Fruit fly (Drosophila melanogaster): ENCODE results near the gene Neu2.

The Neu2 gene

dm6 chr3L:21453623-21454022 is 36.8 kb downstream of the Neu2 start (continued):
- TF ChIP-seq CG3919 (GFP tag; optimal IDR thresholded peaks at IDR 0.05), result peak; percentile 68
- TF ChIP-seq CG1621 (tag; optimal IDR thresholded peaks at IDR 0.05), result peak; percentile 73
- TF ChIP-seq OdsH (GFP tag; optimal IDR thresholded peaks at IDR 0.05), result peak; percentile 35
- TF ChIP-seq dsx (GFP tag; optimal IDR thresholded peaks at IDR 0.05; ENCODE audit: poor library complexity, severe bottlenecking), result peak; percentile 85
- TF ChIP-seq CG10631 (GFP tag; optimal IDR thresholded peaks at IDR 0.05), result peak; percentile 62
- TF ChIP-seq Gug (GFP tag; IDR thresholded peaks at IDR 0.05), result no peak
- no peak for TF ChIP-seq CG16779 (tag; optimal IDR thresholded peaks at IDR 0.05)
- TF ChIP-seq Eip93F (GFP tag; optimal IDR thresholded peaks at IDR 0.05), result no peak
- no peak for TF ChIP-seq CG11762 (GFP tag; optimal IDR thresholded peaks at IDR 0.05; ENCODE audit: insufficient read depth)
- peak; percentile 68 for TF ChIP-seq CG10669 (GFP tag; optimal IDR thresholded peaks at IDR 0.05)
- TF ChIP-seq lz (GFP tag; optimal IDR thresholded peaks at IDR 0.05), result peak; percentile 26
- peak; percentile 11 for TF ChIP-seq net (GFP tag; optimal IDR thresholded peaks at IDR 0.05)
- TF ChIP-seq Eip75B (GFP tag; optimal IDR thresholded peaks at IDR 0.05), result peak; percentile 57
- peak; percentile 40; the same call in 1 of the 2 replicates for TF ChIP-seq CG15336 (GFP tag; IDR thresholded peaks at IDR 0.05)
- TF ChIP-seq CG8319 (GFP tag; optimal IDR thresholded peaks at IDR 0.05), result no peak
- peak; percentile 31 for TF ChIP-seq CG8632 (GFP tag; optimal IDR thresholded peaks at IDR 0.05)
- TF ChIP-seq CG6854 (GFP tag; optimal IDR thresholded peaks at IDR 0.05), result no peak
- TF ChIP-seq Hr4 (GFP tag; optimal IDR thresholded peaks at IDR 0.05), result peak; percentile 35
- peak; percentile 14 for TF ChIP-seq Hr39 (GFP tag; optimal IDR thresholded peaks at IDR 0.05)
- TF ChIP-seq fd85E (GFP tag; optimal IDR thresholded peaks at IDR 0.05), result no peak
- no peak for TF ChIP-seq dac (GFP tag; optimal IDR thresholded peaks at IDR 0.05)
- peak; percentile 48 for TF ChIP-seq fd59A (GFP tag; optimal IDR thresholded peaks at IDR 0.05)
- peak; percentile 17 for TF ChIP-seq Sox102F (GFP tag; optimal IDR thresholded peaks at IDR 0.05)
- peak; percentile 29 for TF ChIP-seq topi (GFP tag; optimal IDR thresholded peaks at IDR 0.05)

dm6 chr3L:21450486-21450885 is 39.9 kb downstream of the Neu2 start:
- TF ChIP-seq Eip78C (GFP tag) (peak; percentile 16), salr (GFP tag; optimal IDR thresholded peaks at IDR 0.05) (no peak), CG15336 (GFP tag; IDR thresholded peaks at IDR 0.05) (no peak)

dm6 chr3L:21449336-21449735 is 41.0 kb downstream of the Neu2 start:
- TF ChIP-seq CG10631 (GFP tag; optimal IDR thresholded peaks at IDR 0.05) (no peak), CG6276 (GFP tag; optimal IDR thresholded peaks at IDR 0.05) (no peak), Hr38 (GFP tag; optimal IDR thresholded peaks at IDR 0.05) (no peak), fd85E (GFP tag; optimal IDR thresholded peaks at IDR 0.05) (no peak), fkh (GFP tag; optimal IDR thresholded peaks at IDR 0.05) (no peak), CG8119 (GFP tag; IDR thresholded peaks at IDR 0.05) (no peak), CG11762 (GFP tag; optimal IDR thresholded peaks at IDR 0.05; ENCODE audit: insufficient read depth) (no peak), CG8319 (GFP tag; optimal IDR thresholded peaks at IDR 0.05) (no peak), Eip78C (GFP tag) (no peak), Sox15 (GFP tag; optimal IDR thresholded peaks at IDR 0.05) (no peak), salr (GFP tag; optimal IDR thresholded peaks at IDR 0.05) (no peak), Lpt (GFP tag; optimal IDR thresholded peaks at IDR 0.05) (no peak), Eip93F (GFP tag; optimal IDR thresholded peaks at IDR 0.05) (no peak)

- TF ChIP-seq Gug (GFP tag; IDR thresholded peaks at IDR 0.05) (no peak), CG3919 (GFP tag; optimal IDR thresholded peaks at IDR 0.05) (no peak), Sox14 (GFP tag; optimal IDR thresholded peaks at IDR 0.05) (peak; percentile 89), fkh (GFP tag; optimal IDR thresholded peaks at IDR 0.05) (peak; percentile 43), CG6163 (GFP tag; IDR thresholded peaks at IDR 0.05) (no peak), svp (GFP tag) (no peak), cyc (GFP tag; optimal IDR thresholded peaks at IDR 0.05) (peak; percentile 9), CG31627 (GFP tag; optimal IDR thresholded peaks at IDR 0.05) (peak; percentile 17), CG4318 (GFP tag; optimal IDR thresholded peaks at IDR 0.05) (no peak), esn (GFP tag; optimal IDR thresholded peaks at IDR 0.05) (peak; percentile 18), dsx (GFP tag; optimal IDR thresholded peaks at IDR 0.05; ENCODE audit: poor library complexity, severe bottlenecking) (no peak)
Measured at dm6 chr3L:21445704-21446103, 44.7 kb downstream of the Neu2 start, which contains the start of gene Syx7. Syx7 (plus strand) TSS chr3L:21445834.

Measured in whole organism, prepupa.